Fruit fly (Drosophila melanogaster) whole organism, embryonic: ENCODE measurements around the gene CG42465.
A peak's percentile ranks its signal among the peaks of the same experiment; 100 is the strongest.

Experiments
- Adf1 ChIP-seq: fragments of 200-800 bp; sonication (Bioruptor generic); IDR thresholded peaks from 2 replicates; pipeline ENCODE4 v1.3.6; 2022; ENCODE audit warnings: missing biosample characterization, missing genetic modification characterization
- Aef1 ChIP-seq: fragments of 200-800 bp; sonication (Bioruptor generic); IDR thresholded peaks from 3 replicates; pipeline ENCODE4 v1.3.6; 2022; ENCODE audit warnings: missing biosample characterization, missing genetic modification characterization
- Antp ChIP-seq: fragments of 200-800 bp; sonication (Bioruptor generic); optimal IDR thresholded peaks from 3 replicates; lab custom pipeline; 2016; ENCODE audit warnings: missing biosample characterization, missing genetic modification characterization
- Atf6 ChIP-seq: fragments of 200-800 bp; sonication (Bioruptor generic); IDR thresholded peaks from 2 replicates; pipeline ENCODE4 v1.3.6; 2022; ENCODE audit warnings: missing biosample characterization, missing genetic modification characterization
- BtbVII ChIP-seq: fragments of 200-800 bp; sonication (Bioruptor generic); optimal IDR thresholded peaks from 3 replicates; lab custom pipeline; 2017; ENCODE audit warnings: missing biosample characterization, mild to moderate bottlenecking, missing genetic modification characterization
- CG10267 ChIP-seq: fragments of 200-800 bp; sonication (Bioruptor generic); optimal IDR thresholded peaks from 2 replicates; lab custom pipeline; 2018; ENCODE audit warnings: missing biosample characterization, mild to moderate bottlenecking, missing genetic modification characterization, moderate library complexity
- CG10565 ChIP-seq: fragments of 200-800 bp; sonication (Bioruptor generic); optimal IDR thresholded peaks from 3 replicates; lab custom pipeline; 2016; ENCODE audit warnings: missing biosample characterization, mild to moderate bottlenecking, missing genetic modification characterization
- CG12299 ChIP-seq: fragments of 200-800 bp; sonication (Bioruptor generic); optimal IDR thresholded peaks from 2 replicates; lab custom pipeline; 2018; ENCODE audit warnings: missing biosample characterization, mild to moderate bottlenecking, missing genetic modification characterization
- CG12659 ChIP-seq: fragments of 200-800 bp; sonication (Bioruptor generic); optimal IDR thresholded peaks from 3 replicates; lab custom pipeline; 2017; ENCODE audit warnings: mild to moderate bottlenecking, missing biosample characterization, missing genetic modification reagents, missing genetic modification characterization
- CG12744 ChIP-seq: fragments of 200-800 bp; sonication (Bioruptor generic); optimal IDR thresholded peaks from 2 replicates; lab custom pipeline; 2016; ENCODE audit warnings: missing biosample characterization, missing genetic modification characterization
- CG13624 ChIP-seq: fragments of 200-800 bp; sonication (Bioruptor generic); optimal IDR thresholded peaks from 2 replicates; lab custom pipeline; 2016; ENCODE audit warnings: missing biosample characterization, missing genetic modification characterization
- CG1647 ChIP-seq: fragments of 200-800 bp; sonication (Bioruptor generic); optimal IDR thresholded peaks from 3 replicates; lab custom pipeline; 2016; ENCODE audit warnings: missing biosample characterization, missing genetic modification characterization
- CG17829 ChIP-seq: fragments of 200-800 bp; optimal IDR thresholded peaks from 2 replicates; lab custom pipeline; 2019; ENCODE audit warnings: missing biosample characterization, mild to moderate bottlenecking, missing genetic modification characterization, moderate library complexity
- CG17912 ChIP-seq: fragments of 200-800 bp; sonication (Bioruptor generic); optimal IDR thresholded peaks from 2 replicates; lab custom pipeline; 2018; ENCODE audit warnings: missing biosample characterization, mild to moderate bottlenecking, missing genetic modification characterization
- CG18011 ChIP-seq: fragments of 200-800 bp; sonication (Bioruptor generic); optimal IDR thresholded peaks from 2 replicates; lab custom pipeline; 2017; ENCODE audit warnings: missing biosample characterization, missing genetic modification characterization, mild to moderate bottlenecking, moderate library complexity, missing genotype
- CG18599 ChIP-seq: fragments of 200-800 bp; sonication (Bioruptor generic); optimal IDR thresholded peaks from 3 replicates; lab custom pipeline; 2017; ENCODE audit warnings: missing biosample characterization, missing genetic modification characterization, mild to moderate bottlenecking, moderate library complexity, missing genetic modification reagents
- CG42726 ChIP-seq: fragments of 200-800 bp; sonication (Bioruptor generic); IDR thresholded peaks from 2 replicates; pipeline ENCODE4 v1.3.6; 2022; ENCODE audit warnings: missing biosample characterization, missing genetic modification characterization; ENCODE audit not compliant: partially characterized antibody
- CG4854 ChIP-seq: fragments of 200-800 bp; sonication (Bioruptor generic); optimal IDR thresholded peaks from 2 replicates; lab custom pipeline; 2016; ENCODE audit warnings: missing biosample characterization, missing genetic modification characterization, inconsistent platforms
- CG6254 ChIP-seq: fragments of 200-800 bp; sonication (Bioruptor generic); optimal IDR thresholded peaks from 3 replicates; lab custom pipeline; 2017; ENCODE audit warnings: mild to moderate bottlenecking, missing biosample characterization, missing genetic modification reagents, missing genetic modification characterization
- CG6854 ChIP-seq: fragments of 200-800 bp; sonication (Bioruptor generic); optimal IDR thresholded peaks from 3 replicates; lab custom pipeline; 2017; ENCODE audit warnings: missing biosample characterization, mild to moderate bottlenecking, missing genetic modification characterization
- CG7786 ChIP-seq: fragments of 200-800 bp; sonication (Bioruptor generic); optimal IDR thresholded peaks from 2 replicates; lab custom pipeline; 2016; ENCODE audit warnings: missing biosample characterization, missing genetic modification characterization
- CG7928 ChIP-seq: fragments of 200-800 bp; sonication (Bioruptor generic); optimal IDR thresholded peaks from 2 replicates; lab custom pipeline; 2017; ENCODE audit warnings: missing biosample characterization, mild to moderate bottlenecking, missing genetic modification characterization
- Deaf1 ChIP-seq: fragments of 200-800 bp; optimal IDR thresholded peaks from 3 replicates; lab custom pipeline; 2019; ENCODE audit warnings: missing biosample characterization, mild to moderate bottlenecking, missing genetic modification characterization, moderate library complexity
- Dip2 ChIP-seq: fragments of 200-800 bp; sonication (Bioruptor generic); IDR thresholded peaks from 2 replicates; pipeline ENCODE4 v1.3.6; 2022; ENCODE audit warnings: missing biosample characterization, missing genetic modification characterization
- ERR ChIP-seq: fragments of 200-800 bp; sonication (Bioruptor generic); optimal IDR thresholded peaks from 2 replicates; lab custom pipeline; 2016; ENCODE audit warnings: missing biosample characterization, missing genetic modification characterization
- Eip74EF ChIP-seq, 2 experiments: fragments of 200-800 bp in 1 of 2; fragments of >200 bp in 1 of 2; sonication (Bioruptor generic) in 1 of 2; optimal IDR thresholded peaks; 2 replicates each; lab custom pipeline; 2017 to 2019; ENCODE audit warnings: missing biosample characterization in 2 of 2, missing genetic modification characterization in 2 of 2, mild to moderate bottlenecking in 1 of 2, moderate library complexity in 1 of 2
- Ets97D ChIP-seq: fragments of 200-800 bp; sonication (Bioruptor generic); optimal IDR thresholded peaks from 3 replicates; lab custom pipeline; 2016; ENCODE audit warnings: missing biosample characterization, missing genetic modification characterization
- Fer2 ChIP-seq: fragments of 200-800 bp; sonication (Bioruptor generic); optimal IDR thresholded peaks from 2 replicates; lab custom pipeline; 2018; ENCODE audit warnings: missing biosample characterization, mild to moderate bottlenecking, missing genetic modification characterization, moderate library complexity
- H2.0 ChIP-seq: fragments of 200-800 bp; sonication (Bioruptor generic); IDR thresholded peaks from 2 replicates; pipeline ENCODE4 v1.3.6; 2022; ENCODE audit warnings: missing biosample characterization, missing genetic modification characterization
- Hmr ChIP-seq: fragments of 200-800 bp; sonication (Bioruptor generic); optimal IDR thresholded peaks from 3 replicates; lab custom pipeline; 2017; ENCODE audit warnings: mild to moderate bottlenecking, missing biosample characterization, missing genetic modification reagents, missing genetic modification characterization
- Mes4 ChIP-seq: fragments of 200-800 bp; sonication (Bioruptor generic); optimal IDR thresholded peaks from 2 replicates; lab custom pipeline; 2016; ENCODE audit warnings: missing biosample characterization, missing genetic modification characterization
- Optix ChIP-seq: fragments of 200-800 bp; sonication (Bioruptor generic); IDR thresholded peaks from 3 replicates; pipeline ENCODE4 v1.3.6; 2022; ENCODE audit warnings: missing biosample characterization, missing genetic modification characterization
- Sry-β ChIP-seq: fragments of 200-800 bp; sonication (Bioruptor generic); optimal IDR thresholded peaks from 2 replicates; lab custom pipeline; 2018; ENCODE audit warnings: missing biosample characterization, mild to moderate bottlenecking, missing genetic modification characterization, moderate library complexity
- Trl ChIP-seq, 3 experiments: fragments of >200 bp in 2 of 3; fragments of 200-800 bp in 1 of 3; sonication (Bioruptor generic) in 1 of 3; optimal IDR thresholded peaks; 2 replicates in 1 of 3; 3 replicates in 2 of 3; lab custom pipeline; 2016 to 2017; ENCODE audit warnings: missing biosample characterization in 1 of 3, missing genetic modification characterization in 1 of 3
- aop ChIP-seq: fragments of 200-800 bp; sonication (Bioruptor generic); IDR thresholded peaks from 2 replicates; pipeline ENCODE4 v1.3.6; 2022; ENCODE audit warnings: missing biosample characterization, missing genetic modification characterization
- cas ChIP-seq: fragments of 200-800 bp; sonication (Bioruptor generic); IDR thresholded peaks from 2 replicates; pipeline ENCODE4 v1.3.6; 2022; ENCODE audit warnings: missing biosample characterization, missing genetic modification characterization
- chn ChIP-seq: fragments of 200-800 bp; sonication (Bioruptor generic); optimal IDR thresholded peaks from 2 replicates; lab custom pipeline; 2016; ENCODE audit warnings: missing biosample characterization, missing genetic modification characterization
- disco-r ChIP-seq: fragments of 200-800 bp; sonication (Bioruptor generic); optimal IDR thresholded peaks from 2 replicates; lab custom pipeline; 2016; ENCODE audit warnings: missing biosample characterization, missing genetic modification characterization
- dmrt11E ChIP-seq: fragments of 200-800 bp; sonication (Bioruptor generic); optimal IDR thresholded peaks from 3 replicates; lab custom pipeline; 2018; ENCODE audit warnings: missing biosample characterization, mild to moderate bottlenecking, missing genetic modification characterization, moderate library complexity
- dmrt99B ChIP-seq: fragments of 200-800 bp; sonication (Bioruptor generic); optimal IDR thresholded peaks from 2 replicates; lab custom pipeline; 2018; ENCODE audit warnings: missing biosample characterization, mild to moderate bottlenecking, missing genetic modification characterization, moderate library complexity
- fd96Cb ChIP-seq: fragments of 200-800 bp; sonication (Bioruptor generic); optimal IDR thresholded peaks from 2 replicates; lab custom pipeline; 2018; ENCODE audit warnings: missing biosample characterization, mild to moderate bottlenecking, missing genetic modification characterization, moderate library complexity
- gce ChIP-seq: fragments of 200-800 bp; sonication (Bioruptor generic); IDR thresholded peaks from 3 replicates; pipeline ENCODE4 v1.3.6; 2022; ENCODE audit warnings: missing biosample characterization, missing genetic modification characterization
- grau ChIP-seq: fragments of 200-800 bp; optimal IDR thresholded peaks from 3 replicates; lab custom pipeline; 2019; ENCODE audit warnings: missing biosample characterization, mild to moderate bottlenecking, missing genetic modification characterization, moderate library complexity
- her ChIP-seq: fragments of 200-800 bp; sonication (Bioruptor generic); optimal IDR thresholded peaks from 2 replicates; lab custom pipeline; 2016; ENCODE audit warnings: missing biosample characterization, missing genetic modification characterization
- hth ChIP-seq: fragments of >200 bp; optimal IDR thresholded peaks from 2 replicates; lab custom pipeline; 2017; ENCODE audit warnings: inconsistent platforms
- pan ChIP-seq, 4 experiments: fragments of >200 bp in 3 of 4; fragments of 200-800 bp in 1 of 4; sonication (Bioruptor generic) in 1 of 4; optimal IDR thresholded peaks in 3 of 4; IDR thresholded peaks in 1 of 4; 2 replicates each; pipeline versions ENCODE4 v1.3.6 to Lab custom; 2017 to 2022; ENCODE audit warnings: missing biosample characterization in 2 of 4, missing genetic modification characterization in 2 of 4, mixed read lengths in 1 of 4
- row ChIP-seq: fragments of 200-800 bp; sonication (Bioruptor generic); IDR thresholded peaks from 3 replicates; pipeline ENCODE4 v1.3.6; 2022; ENCODE audit warnings: missing biosample characterization, missing genetic modification characterization
- sim ChIP-seq: fragments of 200-800 bp; sonication (Bioruptor generic); IDR thresholded peaks from 2 replicates; pipeline ENCODE4 v1.3.6; 2022; ENCODE audit warnings: missing biosample characterization, missing genetic modification characterization
- slbo ChIP-seq: fragments of 200-800 bp; sonication (Bioruptor generic); IDR thresholded peaks from 2 replicates; pipeline ENCODE4 v1.3.6; 2022; ENCODE audit warnings: missing biosample characterization, missing genetic modification characterization
- zfh2 ChIP-seq: fragments of 200-800 bp; sonication (Bioruptor generic); optimal IDR thresholded peaks from 2 replicates; lab custom pipeline; 2016; ENCODE audit warnings: missing biosample characterization, missing genetic modification characterization

CG42465 gene

dm6 chr2L:3655698-3656105, 44.3 kb upstream of the CG42465 start (continued):
- TF ChIP-seq sim (peak; percentile 92), disco-r (GFP tag; lab: Kevin White, UChicago) (peak; percentile 97), chn (GFP tag; lab: Kevin White, UChicago) (peak; percentile 96), CG7928 (GFP tag; lab: Kevin White, UChicago) (peak; percentile 81), Aef1 (peak; percentile 97), BtbVII (GFP tag; lab: Kevin White, UChicago) (peak; percentile 98), CG17912 (GFP tag; lab: Kevin White, UChicago) (peak; percentile 97), Antp (GFP tag; lab: Kevin White, UChicago) (peak; percentile 98), CG7786 (GFP tag; lab: Kevin White, UChicago) (peak; percentile 98), CG42726 (no peak), CG10565 (GFP tag; lab: Kevin White, UChicago) (peak; percentile 88), dmrt99B (tag; lab: Kevin White, UChicago) (peak; percentile 99), CG6254 (GFP tag; lab: Kevin White, UChicago) (peak; percentile 96), Dip2 (GFP tag; lab: Robert Waterston, UW) (no peak; the same call in 1 of the 2 replicates), gce (peak; percentile 98), Trl (optimal IDR thresholded peaks at IDR 0.05; lab: Kevin White, UChicago) (peak; percentile 78 to 89), Trl (GFP tag; optimal IDR thresholded peaks at IDR 0.05; lab: Kevin White, UChicago) (peak; percentile 98), her (GFP tag; lab: Kevin White, UChicago) (peak; percentile 97), Atf6 (GFP tag; lab: Robert Waterston, UW) (peak; percentile 98), row (peak; percentile 99), CG1647 (GFP tag; lab: Kevin White, UChicago) (peak; percentile 96), CG12299 (peak; percentile 98), Optix (peak; percentile 97), fd96Cb (tag; lab: Kevin White, UChicago) (peak; percentile 98), CG4854 (GFP tag; lab: Kevin White, UChicago) (peak; percentile 97), Ets97D (peak; percentile 87), aop (GFP tag; lab: Robert Waterston, UW) (peak; percentile 87), dmrt11E (peak; percentile 97), CG13624 (GFP tag; lab: Kevin White, UChicago) (peak; percentile 99), CG17829 (tag; lab: Kevin White, UChicago) (peak; percentile 99), Eip74EF (GFP tag; optimal IDR thresholded peaks at IDR 0.05; lab: Kevin White, UChicago) (peak in 1 of 2 experiments; percentile 98), CG12659 (GFP tag; lab: Kevin White, UChicago) (peak; percentile 99), ERR (peak; percentile 97), Adf1 (GFP tag; lab: Robert Waterston, UW) (peak; percentile 87), Hmr (peak; percentile 98), Sry-β (GFP tag; lab: Kevin White, UChicago) (peak; percentile 57), hth (lab: Kevin White, UChicago) (no peak), CG18011 (peak; percentile 90), zfh2 (GFP tag; lab: Kevin White, UChicago) (peak; percentile 98), Mes4 (GFP tag; lab: Kevin White, UChicago) (peak; percentile 97), cas (GFP tag; lab: Robert Waterston, UW) (peak; percentile 94), Deaf1 (tag; lab: Kevin White, UChicago) (peak; percentile 87), Fer2 (peak; percentile 97), grau (tag; lab: Kevin White, UChicago) (peak; percentile 100), H2.0 (GFP tag; lab: Robert Waterston, UW) (peak; percentile 97), slbo (GFP tag; lab: Robert Waterston, UW) (peak; percentile 98), CG12744 (GFP tag; lab: Kevin White, UChicago) (peak; percentile 97), CG10267 (tag; lab: Kevin White, UChicago) (peak; percentile 96), pan (optimal IDR thresholded peaks at IDR 0.05; lab: Kevin White, UChicago) (no peak), pan (GFP tag; optimal IDR thresholded peaks at IDR 0.05 in 1 of 2, IDR thresholded peaks at IDR 0.05 in 1 of 2) (peak in 1 of 2 experiments; percentile 98), CG18599 (peak; percentile 99), CG6854 (GFP tag; lab: Kevin White, UChicago) (peak; percentile 97)
